Worm (Caenorhabditis elegans): Measurements from ENCODE around the gene num-1.

ce11 chrV:20838565-20838964, 9.0 kb downstream of the num-1 start, which contains the start of gene exos-7:
- no peak for TF ChIP-seq ceh-27 (GFP tag; optimal IDR thresholded peaks at IDR 0.05)
- TF ChIP-seq cebp-1 (GFP tag; IDR thresholded peaks at IDR 0.05) = no peak
- no peak for TF ChIP-seq cebp-1 (tag; optimal IDR thresholded peaks at IDR 0.05)
- TF ChIP-seq bed-1 (GFP tag; IDR thresholded peaks at IDR 0.05) = no peak
